Worm (Caenorhabditis elegans) whole organism, midembryonic: ENCODE data around the gene F13D11.4.

ENCODE experiments used
- T22C8.4 ChIP-seq: fragments of 200-800 bp; sonication (Bioruptor generic); IDR thresholded peaks from 2 replicates; pipeline ENCODE4 v1.3.6; 2022; ENCODE audit warnings: missing genetic modification characterization, missing compliant biosample characterization
- cog-1 ChIP-seq: sonication (generic microtip); optimal IDR thresholded peaks from 2 replicates; lab custom pipeline; 2016; ENCODE audit warnings: missing genetic modification characterization, missing compliant biosample characterization
- flt-1 ChIP-seq: fragments of 200-800 bp; sonication (Bioruptor generic); IDR thresholded peaks from 2 replicates; pipeline ENCODE4 v1.3.6; 2022; ENCODE audit warnings: missing genetic modification characterization, missing compliant biosample characterization
- klf-2 ChIP-seq: fragments of 200-800 bp; sonication (Bioruptor generic); conservative IDR thresholded peaks from 2 replicates; pipeline ENCODE4 v1.3.6; 2022; ENCODE audit warnings: missing genetic modification reagents, missing genetic modification characterization, missing compliant biosample characterization
- med-1 ChIP-seq: sonication (generic microtip); optimal IDR thresholded peaks from 2 replicates; lab custom pipeline; 2017; ENCODE audit warnings: missing genetic modification characterization, mild to moderate bottlenecking, missing compliant biosample characterization, antibody characterized with exemption, missing genetic modification reagents; ENCODE audit not compliant: insufficient read depth
- ref-1 ChIP-seq: fragments of 200-800 bp; sonication (Bioruptor generic); conservative IDR thresholded peaks from 2 replicates; pipeline ENCODE4 v1.3.6; 2022; ENCODE audit warnings: missing genetic modification reagents, missing genetic modification characterization, missing compliant biosample characterization
- tab-1 ChIP-seq: fragments of 200-800 bp; sonication (Bioruptor generic); IDR thresholded peaks from 2 replicates; pipeline ENCODE4 v1.3.6; 2022; ENCODE audit warnings: missing genetic modification characterization, missing compliant biosample characterization
- ztf-23 ChIP-seq: fragments of 200-800 bp; sonication (Bioruptor generic); IDR thresholded peaks from 2 replicates; pipeline ENCODE4 v1.3.6; 2022; ENCODE audit warnings: missing genetic modification reagents, missing genetic modification characterization, missing compliant biosample characterization
- ztf-29 ChIP-seq: fragments of 200-800 bp; sonication (Bioruptor generic); IDR thresholded peaks from 2 replicates; pipeline ENCODE4 v1.3.6; 2022; ENCODE audit warnings: missing genetic modification reagents, missing genetic modification characterization, missing compliant biosample characterization

F13D11.4 gene

DNA sequence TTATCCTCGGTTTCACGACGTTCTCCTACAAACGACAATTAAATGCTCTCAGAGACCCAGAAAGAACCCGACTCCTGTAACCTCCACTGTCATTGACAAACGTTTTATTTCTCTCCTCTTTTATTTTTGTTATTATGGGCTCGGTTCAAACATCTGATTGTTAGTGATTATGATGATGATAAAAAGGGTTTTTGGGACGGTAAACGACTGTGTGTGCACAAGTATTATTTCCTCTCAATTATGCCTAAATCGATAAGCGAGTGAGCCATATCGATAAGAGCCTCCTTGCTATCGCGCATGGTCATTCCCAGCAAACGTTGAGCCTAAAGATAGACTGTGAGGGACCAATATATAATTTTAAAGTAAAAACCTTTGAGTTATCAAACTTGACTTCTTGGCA is 2.8 kb downstream of the F13D11.4 start:
- TF ChIP-seq T22C8.4 (GFP tag; lab: Robert Waterston, UW), result no peak
- no peak for TF ChIP-seq ztf-23
- TF ChIP-seq ztf-29 (GFP tag; lab: Robert Waterston, UW), result no peak
- TF ChIP-seq ref-1 (GFP tag; lab: Robert Waterston, UW), result no peak
- TF ChIP-seq cog-1, result no peak
- no peak for TF ChIP-seq tab-1 (GFP tag; lab: Robert Waterston, UW)
- no peak for TF ChIP-seq klf-2 (GFP tag; lab: Robert Waterston, UW)
- TF ChIP-seq med-1 (GFP tag; lab: Kevin White, UChicago), result no peak
- no peak for TF ChIP-seq flt-1 (GFP tag; lab: Robert Waterston, UW)

DNA sequence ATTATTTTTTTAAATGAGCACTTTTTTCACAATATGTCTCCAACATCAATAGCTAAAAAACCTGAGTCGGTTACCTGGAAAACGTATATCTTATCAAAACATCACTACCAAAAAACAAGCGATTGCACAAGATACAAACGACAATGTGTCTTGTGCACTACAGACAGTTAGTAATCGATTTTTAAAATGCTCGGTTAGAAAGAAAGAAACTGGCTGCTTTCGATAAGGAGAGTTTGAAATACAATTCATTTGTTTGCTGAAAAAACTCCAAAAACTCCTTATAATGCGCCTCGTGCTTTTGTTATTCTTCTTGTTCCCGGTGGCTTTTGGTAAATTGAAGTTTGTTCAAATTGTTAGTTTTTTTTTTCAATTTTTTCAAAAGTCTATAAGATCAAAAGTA is 5.4 kb downstream of the F13D11.4 start, which contains the start of gene acp-5:
Gene acp-5 (plus strand): TSS at position 261 of the 400 bp plus-strand sequence.
- no peak for TF ChIP-seq cog-1

DNA sequence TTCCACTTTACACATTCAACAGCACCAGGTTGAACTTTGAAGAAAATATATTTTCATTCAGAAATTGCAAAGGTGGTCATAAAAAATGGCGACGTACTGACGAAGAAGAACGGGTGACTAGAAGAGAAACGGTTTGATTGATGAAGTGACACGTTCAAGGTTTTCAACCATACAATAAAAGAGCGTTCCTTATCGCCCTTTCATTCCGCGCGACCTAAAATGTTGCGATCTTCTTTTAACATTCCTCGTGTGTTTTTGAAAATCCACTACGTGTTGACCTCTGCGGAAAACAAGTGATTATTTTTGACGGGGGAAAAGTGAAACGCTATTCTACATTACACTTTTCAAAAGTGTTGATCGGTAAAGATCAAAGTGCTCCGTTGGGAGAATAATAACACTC is 6.5 kb downstream of the F13D11.4 start:
- TF ChIP-seq flt-1 (GFP tag; lab: Robert Waterston, UW) (no peak), T22C8.4 (GFP tag; lab: Robert Waterston, UW) (no peak), tab-1 (GFP tag; lab: Robert Waterston, UW) (no peak), cog-1 (no peak), klf-2 (GFP tag; lab: Robert Waterston, UW) (no peak), ztf-23 (no peak), ztf-29 (GFP tag; lab: Robert Waterston, UW) (no peak)

DNA sequence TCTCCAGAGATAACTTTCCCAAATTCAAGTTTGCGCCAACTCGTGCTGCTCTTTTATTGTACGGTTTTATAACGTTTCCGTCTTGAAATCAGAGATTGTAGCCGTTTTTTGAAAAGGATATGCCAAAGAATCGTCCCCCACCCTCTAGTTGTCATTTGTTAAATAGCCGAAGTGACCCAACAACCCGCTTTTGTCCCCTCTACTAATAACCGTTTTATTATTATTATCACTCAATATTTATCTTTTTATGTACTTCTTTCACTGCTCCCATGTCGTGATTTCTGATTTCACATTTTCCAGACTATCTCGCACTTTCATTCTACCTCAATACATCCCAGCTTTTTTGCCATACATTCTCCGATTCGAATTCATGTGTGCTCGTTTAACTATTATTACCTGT is 7.6 kb downstream of the F13D11.4 start:
- TF ChIP-seq flt-1 (GFP tag; lab: Robert Waterston, UW) (0 out of 2 replicates have a peak, but pooled peaks have one; percentile 51), ztf-29 (GFP tag; lab: Robert Waterston, UW) (no peak)

DNA sequence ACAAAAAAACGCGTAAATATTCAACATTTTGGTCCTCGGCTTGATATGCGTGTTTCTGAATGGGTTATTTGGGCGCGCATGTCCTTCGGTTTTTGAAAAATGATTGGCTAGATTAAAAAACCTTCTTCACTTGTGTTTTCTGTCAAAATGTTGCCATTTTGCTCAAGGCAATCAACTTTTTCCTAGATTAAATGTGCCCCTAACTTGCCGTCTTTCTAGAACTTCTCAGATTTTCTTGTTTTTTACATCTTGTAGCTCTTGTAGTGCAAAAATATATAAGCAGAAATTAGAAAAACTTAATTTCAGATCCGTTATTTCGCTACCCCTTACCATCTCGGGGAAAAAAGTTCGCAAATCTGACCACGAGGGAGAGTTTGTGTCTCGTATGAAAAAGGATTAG is 12.8 kb downstream of the F13D11.4 start, which contains the start of gene hbl-1:
Gene hbl-1 (plus strand): TSS at position 301 of the 400 bp plus-strand sequence.
- TF ChIP-seq ref-1 (GFP tag; lab: Robert Waterston, UW) (no peak), med-1 (GFP tag; lab: Kevin White, UChicago) (no peak), T22C8.4 (GFP tag; lab: Robert Waterston, UW) (no peak), flt-1 (GFP tag; lab: Robert Waterston, UW) (no peak)

DNA sequence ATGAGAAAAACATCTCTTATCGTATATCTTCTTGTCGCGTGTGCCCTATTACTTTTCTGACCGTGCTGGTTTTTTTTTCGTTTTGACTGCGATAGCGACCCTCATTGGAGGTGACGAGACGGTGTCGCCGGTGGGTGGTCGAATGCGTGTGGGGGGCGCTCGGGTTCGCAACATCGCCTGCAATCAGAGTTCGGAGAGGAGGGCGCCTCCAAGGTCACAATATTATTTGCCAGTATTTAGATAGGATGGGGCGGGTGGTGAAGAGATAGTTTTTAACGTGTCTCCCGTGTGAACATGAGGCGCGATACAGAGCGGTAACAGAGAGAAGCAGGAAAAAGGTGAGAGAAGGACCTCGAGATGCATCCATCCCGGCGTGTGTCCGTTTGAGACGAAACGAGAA is 13.7 kb downstream of the F13D11.4 start:
- TF ChIP-seq ztf-23, result 0 out of 2 replicates have a peak, but pooled peaks have one; percentile 5
- no peak for TF ChIP-seq ztf-29 (GFP tag; lab: Robert Waterston, UW)
- TF ChIP-seq tab-1 (GFP tag; lab: Robert Waterston, UW), result 0 out of 2 replicates have a peak, but pooled peaks have one; percentile 51
- no peak for TF ChIP-seq cog-1
- TF ChIP-seq T22C8.4 (GFP tag; lab: Robert Waterston, UW), result no peak

DNA sequence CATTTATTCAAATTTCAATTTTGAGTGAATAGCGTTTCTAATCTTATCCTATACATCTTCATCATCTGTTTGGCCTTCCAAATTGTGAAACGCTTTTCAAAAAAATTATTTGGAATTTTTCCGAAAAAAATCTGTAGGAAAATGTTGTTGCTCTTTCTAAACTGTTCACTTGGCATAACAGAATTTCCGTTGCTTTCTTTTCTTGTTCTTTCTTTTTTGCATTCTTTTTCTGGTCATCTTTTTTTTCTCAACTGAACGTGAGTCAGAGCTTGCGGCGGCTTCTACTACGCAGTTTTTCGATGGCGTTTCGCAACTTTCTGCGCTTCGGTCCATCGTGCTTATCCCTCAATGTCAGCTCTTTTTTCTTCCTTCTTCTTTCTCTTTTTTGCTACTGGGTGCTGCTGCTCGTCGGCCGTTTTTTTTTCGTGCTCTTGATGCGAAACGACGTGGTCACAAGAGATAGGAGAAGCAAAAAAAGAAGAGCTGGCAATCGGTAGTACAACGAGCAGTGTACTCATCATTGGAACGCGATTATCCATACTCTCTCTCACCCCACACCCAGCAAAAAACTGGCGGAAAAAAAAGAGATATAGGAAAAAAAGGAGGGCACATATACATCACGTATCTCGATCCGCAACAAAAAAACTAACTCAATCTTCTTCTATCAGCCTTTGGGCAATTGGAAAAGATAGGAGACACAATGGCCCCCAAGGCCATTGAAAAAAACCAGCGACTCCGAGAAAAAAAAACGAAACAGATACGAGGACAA is 14.7 kb downstream of the F13D11.4 start:
- TF ChIP-seq ztf-29 (GFP tag; lab: Robert Waterston, UW) (no peak), ref-1 (GFP tag; lab: Robert Waterston, UW) (no peak), tab-1 (GFP tag; lab: Robert Waterston, UW) (no peak), T22C8.4 (GFP tag; lab: Robert Waterston, UW) (no peak), ztf-23 (no peak), cog-1 (no peak)

DNA sequence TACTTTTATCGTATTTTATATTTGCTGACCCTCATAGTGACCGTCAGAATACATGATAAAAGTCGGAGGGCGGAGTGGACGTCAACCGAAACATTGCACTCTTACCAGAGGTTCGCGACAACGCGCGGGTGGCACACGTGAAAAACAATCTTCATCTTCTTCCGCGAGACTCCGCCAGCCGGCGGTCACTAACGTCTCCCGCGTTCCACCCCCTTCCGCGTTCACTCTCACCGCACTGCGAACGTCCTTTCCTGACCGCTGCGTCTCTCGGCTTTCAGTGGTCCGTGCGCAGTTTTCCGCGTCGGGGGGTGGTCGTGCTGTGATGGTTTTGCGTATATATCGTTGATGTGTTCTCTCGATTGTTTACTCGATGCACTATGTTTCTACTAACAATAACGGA is 16.4 kb downstream of the F13D11.4 start:
- TF ChIP-seq ztf-23 (no peak), flt-1 (GFP tag; lab: Robert Waterston, UW) (peak; percentile 43; the same call in 1 of the 2 replicates), tab-1 (GFP tag; lab: Robert Waterston, UW) (no peak), ztf-29 (GFP tag; lab: Robert Waterston, UW) (no peak), klf-2 (GFP tag; lab: Robert Waterston, UW) (no peak), T22C8.4 (GFP tag; lab: Robert Waterston, UW) (no peak), ref-1 (GFP tag; lab: Robert Waterston, UW) (no peak), cog-1 (peak; percentile 83), med-1 (GFP tag; lab: Kevin White, UChicago) (no peak)

DNA sequence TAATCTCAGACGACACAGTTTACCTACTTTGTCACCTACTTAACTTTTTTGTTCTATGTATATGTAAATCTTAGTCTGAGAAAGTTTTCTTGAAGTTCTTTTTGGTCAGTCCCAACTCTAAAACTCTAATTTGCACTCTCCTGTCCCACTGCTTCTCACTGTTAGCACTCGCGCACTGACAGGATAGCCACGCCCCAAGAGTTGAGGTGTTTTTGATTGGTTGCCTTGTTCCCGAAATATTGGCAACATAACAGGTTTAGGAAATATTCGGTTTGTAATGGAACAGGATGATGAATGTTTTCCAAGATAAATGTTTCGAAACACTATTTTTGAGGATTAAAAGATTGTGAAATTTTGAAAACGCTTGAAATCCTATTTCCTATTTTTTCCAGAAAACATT is 17.5 kb downstream of the F13D11.4 start:
- TF ChIP-seq tab-1 (GFP tag; lab: Robert Waterston, UW), result no peak

DNA sequence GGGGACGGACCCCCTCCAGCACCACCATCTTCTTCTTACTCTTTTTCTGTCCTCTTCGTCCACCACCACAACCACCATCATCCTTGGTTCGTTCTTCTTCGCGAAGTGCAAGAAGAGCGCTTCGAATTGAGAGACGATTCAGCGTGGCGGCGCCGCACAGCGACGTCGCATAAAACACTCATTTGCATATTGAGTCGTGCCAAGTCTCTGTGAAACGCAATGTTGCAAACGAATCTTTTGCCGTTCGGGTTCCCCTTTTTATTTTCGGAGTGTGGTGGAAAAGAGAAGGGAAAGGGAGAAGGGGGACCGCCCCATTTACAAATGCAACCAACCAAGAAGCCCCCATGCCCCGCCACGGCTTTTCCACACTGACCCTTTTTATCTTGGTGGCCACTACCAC is 18.3 kb downstream of the F13D11.4 start:
- TF ChIP-seq ztf-23 (no peak), klf-2 (GFP tag; lab: Robert Waterston, UW) (no peak), med-1 (GFP tag; lab: Kevin White, UChicago) (peak; percentile 17), cog-1 (peak; percentile 70), T22C8.4 (GFP tag; lab: Robert Waterston, UW) (no peak), ref-1 (GFP tag; lab: Robert Waterston, UW) (no peak), ztf-29 (GFP tag; lab: Robert Waterston, UW) (0 out of 2 replicates have a peak, but pooled peaks have one; percentile 29), flt-1 (GFP tag; lab: Robert Waterston, UW) (no peak), tab-1 (GFP tag; lab: Robert Waterston, UW) (0 out of 2 replicates have a peak, but pooled peaks have one; percentile 22)
